Worm (Caenorhabditis elegans): Measurements from ENCODE around the gene bath-37.

bath-37 gene

DNA sequence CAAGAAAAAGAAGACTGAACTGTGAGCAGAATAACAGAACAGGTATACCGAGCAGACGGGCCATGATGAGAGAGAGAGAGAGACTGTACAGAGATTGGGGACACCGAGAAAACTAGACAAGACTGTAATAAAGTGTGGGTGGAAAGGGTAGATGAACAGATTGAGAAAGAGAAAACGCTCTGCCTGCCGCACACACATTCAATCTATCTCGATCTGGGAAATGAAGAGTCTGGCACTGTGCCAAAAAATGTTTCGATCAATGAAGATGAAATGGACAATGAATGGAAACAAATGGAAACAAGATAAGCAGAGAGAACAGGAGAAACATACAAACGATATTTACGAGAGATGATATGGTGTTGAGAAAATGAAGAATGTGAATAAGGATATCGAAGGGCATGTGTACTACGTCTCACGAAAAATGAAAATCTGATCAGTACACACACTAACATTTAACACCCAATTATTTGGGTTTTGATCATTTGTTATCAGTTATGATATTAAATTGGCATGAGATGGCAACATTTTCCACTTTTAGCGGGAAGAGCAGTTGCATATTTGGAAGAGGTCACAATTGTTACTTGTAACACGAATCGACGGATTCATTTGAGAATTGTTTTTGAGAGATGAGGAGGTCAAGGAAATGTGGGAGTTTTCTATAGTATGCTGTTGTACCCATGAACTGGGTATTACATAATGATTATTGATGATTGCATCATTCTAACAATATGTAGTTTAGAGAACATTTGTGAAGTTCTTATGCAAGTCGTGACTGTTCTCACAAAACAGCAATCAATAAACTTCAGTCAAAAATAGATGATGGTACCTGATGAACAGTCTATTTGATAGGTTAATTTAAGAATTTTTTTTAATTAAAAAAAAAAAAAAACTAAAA, 23.6 kb upstream of the bath-37 start:
- no peak for TF ChIP-seq ceh-6 (GFP tag; optimal IDR thresholded peaks at IDR 0.05)
- no peak for TF ChIP-seq ztf-16 (tag; optimal IDR thresholded peaks at IDR 0.05)
- no peak for TF ChIP-seq K09A11.1 (tag; optimal IDR thresholded peaks at IDR 0.05; ENCODE audit: insufficient read depth)
- TF ChIP-seq ceh-24 (tag; optimal IDR thresholded peaks at IDR 0.05), result no peak
- TF ChIP-seq nhr-11 (tag; optimal IDR thresholded peaks at IDR 0.05), result no peak
- TF ChIP-seq ceh-30 (tag; optimal IDR thresholded peaks at IDR 0.05), result no peak
- TF ChIP-seq pros-1 (tag; optimal IDR thresholded peaks at IDR 0.05), result no peak
- TF ChIP-seq madf-2 (tag; optimal IDR thresholded peaks at IDR 0.05), result no peak
- no peak for TF ChIP-seq hlh-6 (tag; optimal IDR thresholded peaks at IDR 0.05)
- TF ChIP-seq dmd-4 (tag; optimal IDR thresholded peaks at IDR 0.05; ENCODE audit: borderline replicate concordance), result no peak
- no peak for TF ChIP-seq npax-4 (tag; optimal IDR thresholded peaks at IDR 0.05)
- no peak for TF ChIP-seq syd-9 (tag; optimal IDR thresholded peaks at IDR 0.05)
- TF ChIP-seq sox-2 (GFP tag; IDR thresholded peaks at IDR 0.05), result no peak
- TF ChIP-seq gmeb-2 (tag; optimal IDR thresholded peaks at IDR 0.05), result no peak
- no peak for TF ChIP-seq ceh-22 (tag; optimal IDR thresholded peaks at IDR 0.05)
- TF ChIP-seq unc-86 (tag; optimal IDR thresholded peaks at IDR 0.05), result no peak
- TF ChIP-seq fax-1 (tag; optimal IDR thresholded peaks at IDR 0.05), result no peak

DNA sequence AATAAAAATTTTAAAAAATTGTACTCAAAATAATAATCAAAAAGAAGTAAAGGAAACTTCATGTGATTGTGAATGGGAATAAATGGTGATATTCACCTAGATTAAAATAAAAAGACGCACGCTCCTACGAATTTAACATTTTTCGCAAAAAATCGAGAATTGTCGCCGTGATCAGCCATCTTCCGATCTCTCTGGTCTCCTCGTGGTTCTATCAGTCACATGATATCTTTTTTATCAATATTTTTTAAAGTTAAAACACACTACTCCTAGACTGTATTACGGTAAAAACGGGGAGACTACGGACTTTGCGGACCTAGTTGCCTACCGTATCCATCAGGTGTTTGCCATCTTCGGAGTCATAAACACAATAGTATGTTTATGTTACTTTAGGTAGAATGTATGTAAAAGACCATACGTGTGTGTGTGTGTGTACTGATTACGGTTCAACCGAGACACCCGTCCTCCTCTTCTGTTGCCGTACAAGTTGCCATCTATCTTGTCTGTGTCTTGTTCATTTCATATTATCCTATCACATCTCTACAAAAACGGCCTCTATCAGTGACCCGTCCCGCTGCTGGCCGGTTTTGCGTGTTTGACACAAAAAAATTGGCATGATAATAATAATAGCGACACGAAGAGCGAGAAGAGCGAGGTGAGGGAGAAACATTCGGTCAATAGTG, 22.0 kb upstream of the bath-37 start, which contains the start of gene T12G3.2:
Gene T12G3.2 (minus strand): TSS at position 444 of the 680 bp plus-strand sequence.
- TF ChIP-seq ets-4 (tag; optimal IDR thresholded peaks at IDR 0.05) (no peak), K02D7.2 (tag; optimal IDR thresholded peaks at IDR 0.05) (no peak), ceh-48 (tag; optimal IDR thresholded peaks at IDR 0.05) (no peak), elt-2 (tag; optimal IDR thresholded peaks at IDR 0.05) (peak; percentile 76), unc-86 (tag; optimal IDR thresholded peaks at IDR 0.05) (no peak)

DNA sequence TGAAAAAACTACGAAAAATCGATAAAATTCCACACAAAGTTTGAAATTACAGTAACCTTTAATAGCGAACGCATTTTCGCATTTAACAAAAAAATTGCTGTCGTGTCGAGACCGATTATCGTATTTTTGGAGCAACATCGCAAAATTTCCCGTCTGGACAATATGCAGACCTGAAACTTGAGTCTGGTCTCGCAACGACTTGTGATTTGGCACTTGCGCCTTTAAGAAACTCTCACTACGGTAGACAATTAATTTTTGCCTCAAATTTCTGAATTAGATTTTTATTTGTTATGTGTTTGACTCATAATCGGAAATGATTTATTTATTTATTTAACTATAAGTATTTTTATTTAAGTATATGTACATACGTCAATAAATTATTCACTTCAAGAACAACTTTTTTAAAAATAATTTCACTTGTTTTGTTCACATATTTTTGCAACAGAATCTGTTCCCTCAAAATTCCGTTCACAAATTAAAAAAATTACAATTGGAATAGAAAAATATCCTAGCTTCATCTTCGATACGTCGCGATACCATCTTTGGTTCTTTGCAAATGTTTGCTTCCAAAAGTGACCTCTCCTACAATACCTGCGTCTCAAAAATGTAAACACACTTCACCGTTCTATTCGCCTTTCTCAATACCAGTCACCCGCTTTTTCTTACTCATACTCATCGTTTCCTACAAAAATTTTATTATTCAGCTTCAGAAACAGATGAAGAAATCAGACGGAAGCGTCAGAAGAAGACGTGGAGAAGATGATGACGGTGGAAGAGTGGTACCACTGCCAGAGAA, 20.9 kb upstream of the bath-37 start, which contains the start of gene T12G3.4:
Gene T12G3.4 (plus strand): TSS at position 705 of the 796 bp plus-strand sequence.
- TF ChIP-seq fax-1 (tag; optimal IDR thresholded peaks at IDR 0.05) (no peak), ceh-31 (tag; optimal IDR thresholded peaks at IDR 0.05) (no peak), eyg-1 (tag; optimal IDR thresholded peaks at IDR 0.05) (no peak), che-1 (tag; optimal IDR thresholded peaks at IDR 0.05) (no peak), sox-2 (GFP tag; IDR thresholded peaks at IDR 0.05) (no peak), odd-2 (tag; optimal IDR thresholded peaks at IDR 0.05) (no peak), ceh-45 (GFP tag; IDR thresholded peaks at IDR 0.05) (no peak), zip-5 (tag; optimal IDR thresholded peaks at IDR 0.05) (no peak), ceh-9 (tag; optimal IDR thresholded peaks at IDR 0.05) (no peak), ceh-6 (GFP tag; optimal IDR thresholded peaks at IDR 0.05) (no peak), dve-1 (tag; optimal IDR thresholded peaks at IDR 0.05) (no peak), ref-2 (tag; optimal IDR thresholded peaks at IDR 0.05) (no peak), pag-3 (tag; optimal IDR thresholded peaks at IDR 0.05; ENCODE audit: borderline replicate concordance) (no peak), unc-42 (tag; optimal IDR thresholded peaks at IDR 0.05) (no peak), nhr-11 (tag; optimal IDR thresholded peaks at IDR 0.05) (no peak), madf-2 (tag; optimal IDR thresholded peaks at IDR 0.05) (no peak), ttx-3 (tag; optimal IDR thresholded peaks at IDR 0.05) (no peak), K02D7.2 (tag; optimal IDR thresholded peaks at IDR 0.05) (no peak)
